Worm (Caenorhabditis elegans) whole organism, late embryonic: Measurements from ENCODE around the gene T28A11.4.
A peak's percentile ranks its signal among the peaks of the same experiment; 100 is the strongest.

Experiments used
- C08G9.2 ChIP-seq: sonication (generic microtip); optimal IDR thresholded peaks from 2 replicates; lab custom pipeline; 2016; ENCODE audit warnings: mild to moderate bottlenecking, missing genetic modification characterization, moderate library complexity, missing compliant biosample characterization
- C38D4.7 ChIP-seq: fragments of 200-800 bp; sonication (Bioruptor generic); optimal IDR thresholded peaks from 2 replicates; lab custom pipeline; 2018; ENCODE audit warnings: mild to moderate bottlenecking, missing genetic modification characterization, moderate library complexity, missing compliant biosample characterization
- T23F11.4 ChIP-seq: fragments of 200-800 bp; sonication (Bioruptor generic); optimal IDR thresholded peaks from 2 replicates; lab custom pipeline; 2018; ENCODE audit warnings: mild to moderate bottlenecking, missing genetic modification characterization, missing compliant biosample characterization
- Y22D7AL.16 ChIP-seq: sonication (generic microtip); optimal IDR thresholded peaks from 2 replicates; lab custom pipeline; 2016; ENCODE audit warnings: missing genetic modification characterization, missing compliant biosample characterization
- ceh-14 ChIP-seq: sonication (generic microtip); optimal IDR thresholded peaks from 2 replicates; lab custom pipeline; 2016; ENCODE audit warnings: missing genotype, missing genetic modification characterization, missing compliant biosample characterization
- ceh-18 ChIP-seq: sonication (generic microtip); optimal IDR thresholded peaks from 2 replicates; lab custom pipeline; 2016; ENCODE audit warnings: missing genetic modification characterization, missing compliant biosample characterization
- ceh-2 ChIP-seq: sonication (generic microtip); optimal IDR thresholded peaks from 2 replicates; lab custom pipeline; 2016; ENCODE audit warnings: missing genotype, missing genetic modification characterization, missing compliant biosample characterization
- ceh-30 ChIP-seq: fragments of 150-350 bp; optimal IDR thresholded peaks from 2 replicates; lab custom pipeline; 2014; ENCODE audit warnings: missing biosample characterization, missing genetic modification characterization
- ceh-6 ChIP-seq: fragments of 200-800 bp; sonication (Bioruptor generic); optimal IDR thresholded peaks from 2 replicates; lab custom pipeline; 2018; ENCODE audit warnings: mild to moderate bottlenecking, missing genetic modification characterization, missing compliant biosample characterization
- ceh-9 ChIP-seq: sonication (generic microtip); optimal IDR thresholded peaks from 2 replicates; lab custom pipeline; 2016; ENCODE audit warnings: mild to moderate bottlenecking, missing genetic modification characterization, inconsistent platforms, missing compliant biosample characterization
- dve-1 ChIP-seq: sonication (generic microtip); optimal IDR thresholded peaks from 2 replicates; lab custom pipeline; 2017; ENCODE audit warnings: antibody characterized with exemption, mild to moderate bottlenecking, missing genetic modification characterization, missing compliant biosample characterization
- elt-2 ChIP-seq: sonication (generic microtip); optimal IDR thresholded peaks from 2 replicates; lab custom pipeline; 2016; ENCODE audit warnings: missing genetic modification reagents, missing genetic modification characterization, missing compliant biosample characterization
- elt-4 ChIP-seq: sonication (generic microtip); optimal IDR thresholded peaks from 2 replicates; lab custom pipeline; 2016; ENCODE audit warnings: missing genetic modification characterization, missing compliant biosample characterization
- fax-1 ChIP-seq: sonication (generic microtip); optimal IDR thresholded peaks from 2 replicates; lab custom pipeline; 2016; ENCODE audit warnings: missing genotype, missing genetic modification characterization, missing compliant biosample characterization
- fkh-6 ChIP-seq: sonication (generic microtip); optimal IDR thresholded peaks from 2 replicates; lab custom pipeline; 2016; ENCODE audit warnings: missing genetic modification characterization, missing compliant biosample characterization
- gmeb-2 ChIP-seq: sonication (generic microtip); optimal IDR thresholded peaks from 2 replicates; lab custom pipeline; 2016; ENCODE audit warnings: missing genetic modification characterization, inconsistent platforms, missing compliant biosample characterization
- hlh-13 ChIP-seq: fragments of 200-800 bp; sonication (Bioruptor generic); optimal IDR thresholded peaks from 2 replicates; lab custom pipeline; 2018; ENCODE audit warnings: mild to moderate bottlenecking, missing genetic modification characterization, missing compliant biosample characterization
- hlh-15 ChIP-seq: sonication (generic microtip); optimal IDR thresholded peaks from 2 replicates; lab custom pipeline; 2016; ENCODE audit warnings: missing genetic modification characterization, missing compliant biosample characterization
- hlh-8 ChIP-seq: sonication (generic microtip); optimal IDR thresholded peaks from 2 replicates; lab custom pipeline; 2016; ENCODE audit warnings: missing genotype, missing genetic modification characterization, missing compliant biosample characterization
- lim-6 ChIP-seq: sonication (generic microtip); optimal IDR thresholded peaks from 2 replicates; lab custom pipeline; 2016; ENCODE audit warnings: missing genetic modification characterization, missing compliant biosample characterization
- lin-11 ChIP-seq: fragments of 200-800 bp; sonication (Bioruptor generic); optimal IDR thresholded peaks from 2 replicates; lab custom pipeline; 2018; ENCODE audit warnings: mild to moderate bottlenecking, missing genetic modification characterization, missing compliant biosample characterization
- madf-2 ChIP-seq: sonication (generic microtip); optimal IDR thresholded peaks from 2 replicates; lab custom pipeline; 2017; ENCODE audit warnings: missing genetic modification characterization, missing compliant biosample characterization
- mec-3 ChIP-seq: sonication (generic microtip); optimal IDR thresholded peaks from 2 replicates; lab custom pipeline; 2016; ENCODE audit warnings: borderline replicate concordance, missing genetic modification characterization, missing compliant biosample characterization
- nhr-232 ChIP-seq: sonication (generic microtip); optimal IDR thresholded peaks from 2 replicates; lab custom pipeline; 2016; ENCODE audit warnings: missing genetic modification characterization, missing compliant biosample characterization
- npax-4 ChIP-seq: sonication (generic microtip); optimal IDR thresholded peaks from 2 replicates; lab custom pipeline; 2016; ENCODE audit warnings: missing genetic modification characterization, missing compliant biosample characterization
- pag-3 ChIP-seq: sonication (generic microtip); optimal IDR thresholded peaks from 2 replicates; lab custom pipeline; 2016; ENCODE audit warnings: missing compliant biosample characterization, missing genetic modification characterization, borderline replicate concordance
- pax-1 ChIP-seq: fragments of 150-350 bp; optimal IDR thresholded peaks from 2 replicates; lab custom pipeline; 2014; ENCODE audit warnings: missing biosample characterization, missing genetic modification characterization
- pha-4 ChIP-seq: fragments of 150-350 bp; optimal IDR thresholded peaks from 2 replicates; lab custom pipeline; 2018; ENCODE audit warnings: missing biosample characterization, missing genetic modification reagents, missing genetic modification characterization
- pros-1 ChIP-seq: fragments of 150-350 bp; optimal IDR thresholded peaks from 2 replicates; lab custom pipeline; 2014; ENCODE audit warnings: missing biosample characterization, missing genetic modification reagents, missing genetic modification characterization
- ref-2 ChIP-seq: sonication (generic microtip); optimal IDR thresholded peaks from 2 replicates; lab custom pipeline; 2016; ENCODE audit warnings: missing genetic modification characterization, missing compliant biosample characterization
- rnt-1 ChIP-seq: sonication (generic microtip); optimal IDR thresholded peaks from 2 replicates; lab custom pipeline; 2016; ENCODE audit warnings: missing genetic modification characterization, missing compliant biosample characterization
- sox-2 ChIP-seq: fragments of 200-800 bp; sonication (Bioruptor generic); IDR thresholded peaks from 2 replicates; pipeline ENCODE4 v1.3.6; 2022; ENCODE audit warnings: missing genetic modification reagents, missing genetic modification characterization, missing compliant biosample characterization
- sox-4 ChIP-seq: sonication (generic microtip); optimal IDR thresholded peaks from 2 replicates; lab custom pipeline; 2017; ENCODE audit warnings: mild to moderate bottlenecking, missing genetic modification characterization, inconsistent platforms, missing compliant biosample characterization
- syd-9 ChIP-seq: sonication (generic microtip); optimal IDR thresholded peaks from 2 replicates; lab custom pipeline; 2016; ENCODE audit warnings: mild to moderate bottlenecking, missing genetic modification characterization, moderate library complexity, missing compliant biosample characterization
- ttx-3 ChIP-seq: sonication (generic microtip); optimal IDR thresholded peaks from 2 replicates; lab custom pipeline; 2016; ENCODE audit warnings: missing genetic modification reagents, missing genetic modification characterization, missing compliant biosample characterization
- unc-55 ChIP-seq: sonication (generic microtip); optimal IDR thresholded peaks from 2 replicates; lab custom pipeline; 2017; ENCODE audit warnings: missing biosample characterization, missing genetic modification reagents, missing genetic modification characterization
- zip-5 ChIP-seq: sonication (generic microtip); optimal IDR thresholded peaks from 2 replicates; lab custom pipeline; 2016; ENCODE audit warnings: missing genetic modification characterization, missing compliant biosample characterization

Gene T28A11.4

DNA sequence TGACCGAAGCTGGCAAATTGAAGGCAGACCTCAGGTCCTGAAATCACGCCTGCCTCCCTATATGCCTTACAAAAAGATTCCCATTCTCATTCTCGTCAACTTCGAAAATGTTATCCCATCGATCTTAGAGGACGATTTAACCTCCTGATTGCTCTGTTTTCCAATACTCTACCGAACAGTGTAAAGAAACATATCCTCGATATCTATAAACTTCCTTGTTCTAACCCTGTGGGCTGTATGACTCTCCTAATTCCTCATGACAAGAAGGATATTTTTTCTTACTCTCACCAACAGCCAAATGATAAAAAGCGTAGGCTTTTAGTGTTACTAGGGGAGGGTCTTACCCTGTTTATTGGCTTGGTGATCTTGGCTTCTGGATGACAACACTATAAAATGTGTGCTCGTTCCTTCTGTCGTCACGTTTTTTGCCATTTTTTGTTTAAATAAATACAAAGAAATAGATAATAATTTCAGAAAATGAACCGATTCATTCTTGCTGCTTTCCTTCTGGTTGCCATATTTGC lies at the start of gene T28A11.4:
T28A11.4 (plus strand) TSS at position 474 of the 524 bp plus-strand sequence.
- no peak for TF ChIP-seq sox-2 (GFP tag; lab: Robert Waterston, UW)
- TF ChIP-seq syd-9 = no peak
- TF ChIP-seq fkh-6 (tag; lab: Kevin White, UChicago) = no peak
- TF ChIP-seq C08G9.2 (tag; lab: Kevin White, UChicago) = no peak
- no peak for TF ChIP-seq ref-2 (tag; lab: Kevin White, UChicago)
- TF ChIP-seq pag-3 (tag; lab: Kevin White, UChicago) = no peak
- TF ChIP-seq pros-1 (tag; lab: Kevin White, UChicago) = no peak
- no peak for TF ChIP-seq gmeb-2 (tag; lab: Kevin White, UChicago)
- no peak for TF ChIP-seq T23F11.4 (GFP tag; lab: Kevin White, UChicago)
- TF ChIP-seq unc-55 (GFP tag; lab: Kevin White, UChicago) = no peak

DNA sequence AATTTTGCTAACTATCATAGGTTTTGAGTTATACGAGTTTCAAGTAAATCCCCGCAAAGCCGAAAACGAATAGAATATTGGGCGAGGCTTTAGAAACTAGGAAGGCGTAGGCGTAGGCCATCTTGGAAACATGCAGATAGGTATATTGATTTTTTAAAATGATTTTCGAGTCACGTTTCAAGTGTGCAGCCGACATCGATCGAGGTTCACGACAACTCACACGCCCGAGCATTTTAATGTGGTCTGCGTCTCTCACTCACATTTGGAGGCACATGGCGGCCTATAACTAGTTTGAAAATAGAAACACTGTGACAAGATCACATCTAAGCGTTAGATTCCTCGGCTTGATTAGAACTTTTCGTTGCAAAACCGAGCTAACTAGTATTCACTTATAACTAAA lies 46.5 kb upstream of the T28A11.4 start, which contains the start of gene K08D9.2:
K08D9.2 (plus strand) TSS at position 301 of the 400 bp plus-strand sequence.
- TF ChIP-seq mec-3 (tag; lab: Kevin White, UChicago) (no peak), C38D4.7 (no peak), ceh-2 (no peak), madf-2 (tag; lab: Kevin White, UChicago) (no peak), ref-2 (tag; lab: Kevin White, UChicago) (no peak)

DNA sequence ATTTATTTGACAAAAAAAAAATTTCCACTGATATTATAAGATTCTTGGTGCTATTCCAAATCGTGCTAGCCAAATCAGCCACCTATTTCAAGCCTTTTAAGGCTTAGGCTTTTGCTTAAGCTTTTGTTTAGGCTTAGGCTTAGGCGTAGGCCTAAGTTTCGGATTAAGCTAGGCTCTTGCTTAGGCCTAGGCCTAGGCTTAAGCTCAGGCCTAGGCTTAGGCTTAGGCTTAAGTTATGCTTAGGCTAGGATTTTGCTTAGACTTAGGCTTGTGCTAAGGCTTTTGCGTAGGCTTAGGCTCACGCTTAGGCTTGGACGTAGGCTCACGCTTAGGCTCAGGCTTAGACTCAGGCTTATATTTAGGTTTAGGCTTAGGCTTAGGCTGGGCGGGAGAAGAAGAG lies 43.7 kb upstream of the T28A11.4 start:
- TF ChIP-seq npax-4 (no peak), dve-1 (tag; lab: Kevin White, UChicago) (peak; percentile 61), rnt-1 (tag; lab: Kevin White, UChicago) (no peak), C08G9.2 (tag; lab: Kevin White, UChicago) (no peak), ceh-30 (no peak), ceh-9 (tag; lab: Kevin White, UChicago) (no peak), madf-2 (tag; lab: Kevin White, UChicago) (no peak)
- TF ChIP-seq, all 69 proteins: peak for 1

DNA sequence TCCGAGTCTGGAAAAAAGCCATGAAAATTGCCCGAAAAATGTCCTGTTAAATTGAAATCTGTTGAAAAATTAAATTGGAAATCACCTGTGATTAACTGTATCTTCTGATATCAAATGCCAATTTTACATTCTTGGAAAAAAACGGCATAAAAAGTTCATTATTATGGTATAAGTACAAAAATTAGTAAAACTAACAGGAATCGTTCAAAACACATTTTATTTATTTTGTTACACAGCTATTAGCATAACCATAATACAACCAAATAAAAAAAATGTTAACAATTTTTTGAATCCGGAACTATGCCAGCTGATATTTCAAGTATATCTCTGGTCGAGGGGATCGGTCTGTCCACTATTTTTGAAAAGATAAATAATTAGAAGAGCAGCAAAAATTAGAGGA lies 43.3 kb upstream of the T28A11.4 start, which contains the start of gene K08D9.10:
K08D9.10 (plus strand) TSS at position 301 of the 400 bp plus-strand sequence.
- TF ChIP-seq hlh-13 (GFP tag; lab: Kevin White, UChicago) (no peak), ceh-6 (GFP tag; lab: Kevin White, UChicago) (no peak), hlh-15 (tag; lab: Kevin White, UChicago) (no peak), nhr-232 (no peak), sox-2 (GFP tag; lab: Robert Waterston, UW) (no peak), hlh-8 (tag; lab: Kevin White, UChicago) (no peak), fkh-6 (tag; lab: Kevin White, UChicago) (no peak), ceh-18 (tag; lab: Kevin White, UChicago) (no peak), lin-11 (tag; lab: Kevin White, UChicago) (no peak), elt-2 (tag; lab: Kevin White, UChicago) (no peak), ttx-3 (tag; lab: Kevin White, UChicago) (no peak), syd-9 (no peak), Y22D7AL.16 (tag; lab: Kevin White, UChicago) (no peak), sox-4 (tag; lab: Kevin White, UChicago) (no peak), pax-1 (no peak), ceh-14 (tag; lab: Kevin White, UChicago) (no peak)

DNA sequence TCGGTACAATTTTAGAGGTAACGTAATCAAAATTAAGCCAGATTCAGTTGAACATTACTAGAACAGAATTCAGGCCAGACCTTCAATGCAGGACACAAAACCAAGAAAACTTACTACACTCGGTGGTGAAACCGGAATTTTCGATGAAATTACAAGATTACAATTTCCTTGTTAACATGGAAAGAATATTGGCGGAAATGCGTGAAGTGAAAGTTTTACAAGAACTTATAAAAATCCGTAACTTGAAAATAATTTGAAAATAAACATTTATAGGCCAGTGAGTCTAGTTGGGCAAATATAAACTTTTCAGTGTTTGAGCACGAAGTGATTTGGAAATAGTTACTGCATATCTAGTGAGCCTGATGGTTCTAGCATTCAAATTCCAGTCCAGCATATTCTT lies 39.0 kb upstream of the T28A11.4 start, which contains the start of gene K08D9.6:
K08D9.6 (minus strand) TSS at position 101 of the 400 bp plus-strand sequence.
- TF ChIP-seq lim-6 (tag; lab: Kevin White, UChicago) = no peak
- TF ChIP-seq unc-55 (GFP tag; lab: Kevin White, UChicago) = no peak
- TF ChIP-seq fax-1 (tag; lab: Kevin White, UChicago) = no peak
- no peak for TF ChIP-seq pha-4 (tag; lab: Kevin White, UChicago)
- TF ChIP-seq elt-4 (tag; lab: Kevin White, UChicago) = no peak
- TF ChIP-seq sox-4 (tag; lab: Kevin White, UChicago) = no peak
- no peak for TF ChIP-seq zip-5 (tag; lab: Kevin White, UChicago)
